Worm (Caenorhabditis elegans) whole organism, L2 larva: Measurements from ENCODE around the gene ets-5.

Experiments used
- F13H6.1 ChIP-seq: sonication (generic microtip); optimal IDR thresholded peaks from 2 replicates; lab custom pipeline; 2016; ENCODE audit warnings: missing genetic modification characterization, missing compliant biosample characterization
- alr-1 ChIP-seq: fragments of 150-350 bp; optimal IDR thresholded peaks from 2 replicates; lab custom pipeline; 2014; ENCODE audit warnings: missing biosample characterization, missing genetic modification characterization
- ama-1 ChIP-seq: fragments of 150-350 bp; optimal IDR thresholded peaks from 2 replicates; lab custom pipeline; 2018; ENCODE audit warnings: inconsistent platforms
- blmp-1 ChIP-seq: sonication (generic microtip); optimal IDR thresholded peaks from 2 replicates; lab custom pipeline; 2017; ENCODE audit warnings: missing genetic modification characterization, mild to moderate bottlenecking, missing compliant biosample characterization, antibody characterized with exemption, moderate library complexity; ENCODE audit not compliant: insufficient read depth
- ceh-16 ChIP-seq: fragments of 150-350 bp; optimal IDR thresholded peaks from 2 replicates; lab custom pipeline; 2014; ENCODE audit warnings: missing biosample characterization, missing genetic modification characterization
- crh-2 ChIP-seq: sonication (generic microtip); optimal IDR thresholded peaks from 2 replicates; lab custom pipeline; 2017; ENCODE audit warnings: missing biosample characterization, missing genetic modification characterization
- dmd-4 ChIP-seq: sonication (generic microtip); optimal IDR thresholded peaks from 2 replicates; lab custom pipeline; 2017; ENCODE audit warnings: missing biosample characterization, missing genetic modification characterization
- egl-27 ChIP-seq: sonication (generic microtip); optimal IDR thresholded peaks from 3 replicates; lab custom pipeline; 2017; ENCODE audit warnings: missing biosample characterization, missing genetic modification reagents, missing genetic modification characterization
- lin-11 ChIP-seq: fragments of 150-350 bp; sonication (generic microtip); optimal IDR thresholded peaks from 2 replicates; lab custom pipeline; 2014; ENCODE audit warnings: missing biosample characterization, missing genetic modification characterization, inconsistent platforms, mixed read lengths
- lsy-2 ChIP-seq, 2 experiments: fragments of 150-350 bp in 1 of 2; sonication (generic microtip) in 1 of 2; optimal IDR thresholded peaks; 2 replicates each; lab custom pipeline; 2014 to 2017; ENCODE audit warnings: missing biosample characterization in 2 of 2, missing genetic modification characterization in 2 of 2
- mab-5 ChIP-seq: fragments of 150-350 bp; optimal IDR thresholded peaks from 2 replicates; lab custom pipeline; 2014; ENCODE audit warnings: missing biosample characterization, missing genetic modification characterization
- nhr-12 ChIP-seq: fragments of 150-350 bp; optimal IDR thresholded peaks from 2 replicates; lab custom pipeline; 2014; ENCODE audit warnings: missing biosample characterization, missing genetic modification characterization
- nhr-129 ChIP-seq: fragments of 150-350 bp; optimal IDR thresholded peaks from 2 replicates; lab custom pipeline; 2014; ENCODE audit warnings: missing biosample characterization, missing genetic modification characterization
- nhr-21 ChIP-seq: fragments of 150-350 bp; optimal IDR thresholded peaks from 2 replicates; lab custom pipeline; 2014; ENCODE audit warnings: missing biosample characterization, missing genetic modification characterization
- nhr-25 ChIP-seq: fragments of 150-350 bp; sonication (generic microtip); optimal IDR thresholded peaks from 3 replicates; lab custom pipeline; 2014; ENCODE audit warnings: missing biosample characterization, missing genetic modification characterization
- skn-1 ChIP-seq: sonication (generic microtip); optimal IDR thresholded peaks from 2 replicates; lab custom pipeline; 2017; ENCODE audit warnings: missing biosample characterization, missing genetic modification characterization
- sma-3 ChIP-seq: sonication (generic microtip); optimal IDR thresholded peaks from 2 replicates; lab custom pipeline; 2016; ENCODE audit warnings: missing genetic modification reagents, missing genetic modification characterization, missing compliant biosample characterization
- sma-9 ChIP-seq, 2 experiments: fragments of 150-350 bp in 1 of 2; sonication (generic microtip) in 1 of 2; optimal IDR thresholded peaks; 2 replicates each; lab custom pipeline; 2014 to 2016; ENCODE audit warnings: missing genetic modification characterization in 2 of 2, mild to moderate bottlenecking in 1 of 2, missing biosample characterization in 1 of 2, missing compliant biosample characterization in 1 of 2, missing genetic modification reagents in 1 of 2, moderate library complexity in 1 of 2
- unc-62 ChIP-seq: fragments of 150-350 bp; optimal IDR thresholded peaks from 2 replicates; lab custom pipeline; 2014; ENCODE audit warnings: missing biosample characterization, missing genetic modification reagents, missing genetic modification characterization
- ztf-4 ChIP-seq: fragments of 150-350 bp; optimal IDR thresholded peaks from 2 replicates; lab custom pipeline; 2014; ENCODE audit warnings: missing biosample characterization, missing genetic modification characterization

The ets-5 gene

ce11 chrX:5028593-5028955 lies 55.8 kb downstream of the ets-5 start:
- TF ChIP-seq nhr-21 (tag; lab: Kevin White, UChicago) = no peak
- TF ChIP-seq nhr-129 (tag; lab: Kevin White, UChicago) = no peak
- no peak for TF ChIP-seq lin-11 (tag; lab: Kevin White, UChicago)
- TF ChIP-seq sma-3 = no peak
- TF ChIP-seq alr-1 (tag; lab: Kevin White, UChicago) = no peak
- TF ChIP-seq lsy-2 (tag; optimal IDR thresholded peaks at IDR 0.05; lab: Kevin White, UChicago) = no peak
- TF ChIP-seq mab-5 (tag; lab: Kevin White, UChicago) = no peak
- no peak for TF ChIP-seq dmd-4
- no peak for TF ChIP-seq sma-9 (GFP tag; optimal IDR thresholded peaks at IDR 0.05; lab: Kevin White, UChicago)
- TF ChIP-seq sma-9 (tag; optimal IDR thresholded peaks at IDR 0.05; lab: Kevin White, UChicago) = no peak
- no peak for TF ChIP-seq unc-62 (GFP tag; lab: Kevin White, UChicago)
- TF ChIP-seq blmp-1 = no peak
- TF ChIP-seq crh-2 (tag; lab: Kevin White, UChicago) = no peak
- TF ChIP-seq skn-1 (tag; lab: Kevin White, UChicago) = no peak
- no peak for TF ChIP-seq egl-27 (tag; lab: Kevin White, UChicago)
- TF ChIP-seq nhr-12 (tag; lab: Kevin White, UChicago) = no peak
- TF ChIP-seq F13H6.1 (tag; lab: Kevin White, UChicago) = no peak
- TF ChIP-seq ceh-16 (tag; lab: Kevin White, UChicago) = no peak

ce11 chrX:5027923-5028592 lies 56.3 kb downstream of the ets-5 start:
- no peak for TF ChIP-seq ama-1 (lab: Kevin White, UChicago)
- TF ChIP-seq ztf-4 (tag; lab: Kevin White, UChicago) = no peak
- no peak for TF ChIP-seq nhr-25 (tag; lab: Kevin White, UChicago)
- TF ChIP-seq skn-1 (tag; lab: Kevin White, UChicago) = no peak
- peak; percentile 50 for TF ChIP-seq sma-9 (GFP tag; optimal IDR thresholded peaks at IDR 0.05; lab: Kevin White, UChicago)
- no peak for TF ChIP-seq sma-9 (tag; optimal IDR thresholded peaks at IDR 0.05; lab: Kevin White, UChicago)
- TF ChIP-seq lsy-2 (tag; optimal IDR thresholded peaks at IDR 0.05; lab: Kevin White, UChicago) = peak in 1 of 2 experiments; percentile 19
